Fruit fly (Drosophila melanogaster) whole organism, adult: Measurements from ENCODE around the gene CG16775.

Experiments used
- CG11617 ChIP-seq: fragments of 200-800 bp; sonication (Bioruptor generic); optimal IDR thresholded peaks from 2 replicates; lab custom pipeline; 2017; ENCODE audit warnings: mild to moderate bottlenecking, missing biosample characterization, missing genetic modification reagents, missing genetic modification characterization
- CG12768 ChIP-seq: fragments of 200-800 bp; sonication (Bioruptor generic); optimal IDR thresholded peaks from 2 replicates; lab custom pipeline; 2017; ENCODE audit warnings: missing biosample characterization, missing genetic modification characterization, mild to moderate bottlenecking, moderate library complexity, missing genetic modification reagents
- CG14711 ChIP-seq: fragments of 200-800 bp; sonication (Bioruptor generic); optimal IDR thresholded peaks from 2 replicates; lab custom pipeline; 2018; ENCODE audit warnings: missing biosample characterization, mild to moderate bottlenecking, missing genetic modification characterization, moderate library complexity
- CG1620 ChIP-seq: fragments of 200-800 bp; sonication (Bioruptor generic); optimal IDR thresholded peaks from 2 replicates; lab custom pipeline; 2016; ENCODE audit warnings: missing biosample characterization, missing genetic modification characterization
- CG33017 ChIP-seq: fragments of 200-800 bp; sonication (Bioruptor generic); optimal IDR thresholded peaks from 2 replicates; lab custom pipeline; 2018; ENCODE audit warnings: missing biosample characterization, mild to moderate bottlenecking, missing genetic modification characterization, moderate library complexity
- CG5204 ChIP-seq: fragments of 200-800 bp; sonication (Bioruptor generic); optimal IDR thresholded peaks from 2 replicates; lab custom pipeline; 2016; ENCODE audit warnings: missing biosample characterization, missing genetic modification characterization
- CG7045 ChIP-seq: fragments of 200-800 bp; sonication (Bioruptor generic); optimal IDR thresholded peaks from 2 replicates; lab custom pipeline; 2017; ENCODE audit warnings: missing biosample characterization, mild to moderate bottlenecking, missing genetic modification characterization
- CG7101 ChIP-seq: fragments of 200-800 bp; sonication (Bioruptor generic); optimal IDR thresholded peaks from 2 replicates; lab custom pipeline; 2018; ENCODE audit warnings: missing biosample characterization, mild to moderate bottlenecking, missing genetic modification characterization, moderate library complexity
- Clk ChIP-seq: fragments of 200-800 bp; sonication (Bioruptor generic); optimal IDR thresholded peaks from 2 replicates; lab custom pipeline; 2017; ENCODE audit warnings: missing biosample characterization, missing genetic modification characterization
- Crg-1 ChIP-seq: fragments of 200-800 bp; sonication (Bioruptor generic); optimal IDR thresholded peaks from 2 replicates; lab custom pipeline; 2016; ENCODE audit warnings: missing biosample characterization, missing genetic modification characterization
- Hr96 ChIP-seq: fragments of 200-800 bp; sonication (Bioruptor generic); optimal IDR thresholded peaks from 2 replicates; lab custom pipeline; 2016; ENCODE audit warnings: missing biosample characterization, missing genetic modification characterization
- Mnt ChIP-seq: fragments of 200-800 bp; sonication (Bioruptor generic); optimal IDR thresholded peaks from 2 replicates; lab custom pipeline; 2016; ENCODE audit warnings: missing biosample characterization, mild to moderate bottlenecking, missing genetic modification characterization
- bab1 ChIP-seq: fragments of 200-800 bp; sonication (Bioruptor generic); optimal IDR thresholded peaks from 3 replicates; lab custom pipeline; 2019; ENCODE audit warnings: missing biosample characterization, mild to moderate bottlenecking, missing genetic modification characterization, moderate library complexity
- cic ChIP-seq: fragments of 200-800 bp; sonication (Bioruptor generic); optimal IDR thresholded peaks from 2 replicates; lab custom pipeline; 2017; ENCODE audit warnings: missing biosample characterization, mild to moderate bottlenecking, missing genetic modification characterization, moderate library complexity
- cnc ChIP-seq, 2 experiments: fragments of >200 bp; optimal IDR thresholded peaks; 2 replicates each; lab custom pipeline; 2017
- kay ChIP-seq: fragments of 200-800 bp; sonication (Bioruptor generic); peaks from one replicate; lab custom pipeline; 2016; ENCODE audit warnings: missing biosample characterization, missing genetic modification characterization, borderline replicate concordance
- ovo ChIP-seq: fragments of 200-800 bp; sonication (Bioruptor generic); optimal IDR thresholded peaks from 2 replicates; lab custom pipeline; 2016; ENCODE audit warnings: missing biosample characterization, missing genetic modification characterization
- pad ChIP-seq: fragments of 200-800 bp; sonication (Bioruptor generic); optimal IDR thresholded peaks from 3 replicates; lab custom pipeline; 2017; ENCODE audit warnings: missing biosample characterization, missing genetic modification characterization, mild to moderate bottlenecking, moderate library complexity, missing genetic modification reagents
- tj ChIP-seq: fragments of 200-800 bp; sonication (Bioruptor generic); optimal IDR thresholded peaks from 3 replicates; lab custom pipeline; 2017; ENCODE audit warnings: missing biosample characterization, mild to moderate bottlenecking, missing genetic modification characterization, moderate library complexity
- toe ChIP-seq: fragments of 200-800 bp; sonication (Bioruptor generic); optimal IDR thresholded peaks from 2 replicates; lab custom pipeline; 2016; ENCODE audit warnings: missing biosample characterization, missing genetic modification characterization

CG16775 gene

DNA sequence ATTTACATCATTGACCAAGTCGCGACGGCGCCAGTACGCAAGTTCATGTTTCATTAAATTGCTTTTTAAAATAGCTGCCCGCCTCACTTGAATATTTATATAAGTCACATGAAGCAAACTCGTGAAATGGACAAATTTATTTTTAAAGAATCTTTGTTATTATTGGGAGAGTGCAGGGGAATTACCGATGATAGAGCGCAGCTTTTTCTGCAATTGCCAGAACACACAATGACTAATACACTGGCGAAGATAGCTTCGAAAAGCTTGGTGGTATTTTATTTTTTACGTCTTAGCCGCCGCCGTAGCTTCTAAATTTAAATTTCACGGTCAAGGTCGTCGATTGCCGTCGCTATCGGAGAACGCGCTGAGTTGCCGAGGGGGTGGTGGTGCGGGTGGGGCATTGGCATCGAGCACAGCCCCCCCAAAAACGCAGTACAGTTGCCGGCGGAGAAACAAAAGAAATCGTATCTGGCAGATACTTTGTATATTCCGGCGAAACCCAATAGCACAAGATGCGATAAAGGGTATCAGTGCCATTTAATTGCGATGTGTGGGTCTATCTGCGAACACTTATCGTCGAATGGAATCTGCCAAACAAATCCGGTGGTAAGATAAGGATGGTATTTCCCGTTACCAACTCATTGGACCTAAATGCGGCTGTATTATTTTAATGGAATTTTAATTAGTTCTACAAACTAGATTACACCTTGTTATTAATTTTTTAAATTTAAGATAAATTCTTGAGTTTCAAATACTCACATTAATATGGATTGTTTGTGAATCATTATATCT, 26.7 kb upstream of the CG16775 start:
- TF ChIP-seq kay (GFP tag; lab: Kevin White, UChicago), result peak; percentile 90
- no peak for TF ChIP-seq CG7045 (GFP tag; lab: Kevin White, UChicago)
- no peak for TF ChIP-seq CG33017
- peak; percentile 67 for TF ChIP-seq cic (GFP tag; lab: Kevin White, UChicago)
- TF ChIP-seq bab1 (GFP tag; lab: Kevin White, UChicago), result no peak
- no peak for TF ChIP-seq toe

DNA sequence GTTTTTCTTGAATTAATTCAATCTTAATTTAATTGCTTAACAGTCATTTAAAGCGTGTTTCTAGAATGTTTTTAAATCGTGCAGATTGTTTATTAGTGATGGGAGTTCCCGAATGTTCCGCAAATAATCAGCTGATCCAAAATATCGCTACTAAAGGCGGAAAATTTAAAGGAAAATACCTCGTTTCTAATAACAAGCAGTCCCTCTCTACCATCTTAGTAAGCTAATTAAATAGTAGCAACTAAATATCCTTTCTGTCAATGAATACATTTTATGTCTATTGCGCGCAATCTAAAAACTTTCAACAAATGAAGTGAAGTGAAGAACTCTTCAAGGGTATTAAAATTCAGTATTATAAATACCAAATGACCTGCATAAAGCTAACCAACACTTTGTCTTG, 26.0 kb upstream of the CG16775 start, which contains the start of gene CG5290:
CG5290 (minus strand) TSS at position 118 of the 400 bp plus-strand sequence.
- TF ChIP-seq Crg-1 (GFP tag; lab: Kevin White, UChicago), result peak; percentile 48
- TF ChIP-seq toe, result peak; percentile 33
- TF ChIP-seq CG7101 (tag; lab: Kevin White, UChicago), result peak; percentile 60
- TF ChIP-seq CG7045 (GFP tag; lab: Kevin White, UChicago), result peak; percentile 17
- peak; percentile 50 for TF ChIP-seq CG12768 (GFP tag; lab: Kevin White, UChicago)
- peak; percentile 45 for TF ChIP-seq CG33017
- TF ChIP-seq Clk (GFP tag; lab: Kevin White, UChicago), result no peak
- no peak for TF ChIP-seq Hr96 (GFP tag; lab: Kevin White, UChicago)
- peak; percentile 56 for TF ChIP-seq CG1620 (GFP tag; lab: Kevin White, UChicago)
- TF ChIP-seq CG5204 (GFP tag; lab: Kevin White, UChicago), result no peak
- peak; percentile 44 for TF ChIP-seq pad (GFP tag; lab: Kevin White, UChicago)
- peak; percentile 65 for TF ChIP-seq Mnt (GFP tag; lab: Kevin White, UChicago)
- peak; percentile 72 for TF ChIP-seq bab1 (GFP tag; lab: Kevin White, UChicago)
- TF ChIP-seq cic (GFP tag; lab: Kevin White, UChicago), result no peak
- peak; percentile 41 for TF ChIP-seq tj (GFP tag; lab: Kevin White, UChicago)
- TF ChIP-seq kay (GFP tag; lab: Kevin White, UChicago), result peak; percentile 93
- peak; percentile 68 for TF ChIP-seq CG11617 (GFP tag; lab: Kevin White, UChicago)
- no peak for TF ChIP-seq cnc (optimal IDR thresholded peaks at IDR 0.05; lab: Kevin White, UChicago)
- peak; percentile 47 for TF ChIP-seq CG14711 (tag; lab: Kevin White, UChicago)
- no peak for TF ChIP-seq ovo (GFP tag; lab: Kevin White, UChicago)

dm6 chr3L:17907609-17908160, 21.2 kb upstream of the CG16775 start, which contains the start of the genes Prestin and Wdr92:
TSS of gene Prestin (minus strand) at chr3L:17907812.
TSS of gene Wdr92 (plus strand) at chr3L:17908143.
- TF ChIP-seq kay (GFP tag; lab: Kevin White, UChicago), result peak; percentile 69
- TF ChIP-seq tj (GFP tag; lab: Kevin White, UChicago), result peak; percentile 86
- peak; percentile 40 for TF ChIP-seq CG11617 (GFP tag; lab: Kevin White, UChicago)
- TF ChIP-seq Crg-1 (GFP tag; lab: Kevin White, UChicago), result peak; percentile 42
- TF ChIP-seq CG12768 (GFP tag; lab: Kevin White, UChicago), result peak; percentile 16
- no peak for TF ChIP-seq CG7045 (GFP tag; lab: Kevin White, UChicago)
- no peak for TF ChIP-seq Clk (GFP tag; lab: Kevin White, UChicago)
- TF ChIP-seq pad (GFP tag; lab: Kevin White, UChicago), result no peak
- TF ChIP-seq CG33017, result peak; percentile 16
- peak; percentile 67 for TF ChIP-seq Mnt (GFP tag; lab: Kevin White, UChicago)
- peak; percentile 8 for TF ChIP-seq toe
- no peak for TF ChIP-seq bab1 (GFP tag; lab: Kevin White, UChicago)
- TF ChIP-seq cic (GFP tag; lab: Kevin White, UChicago), result peak; percentile 68
- no peak for TF ChIP-seq ovo (GFP tag; lab: Kevin White, UChicago)
- no peak for TF ChIP-seq cnc (optimal IDR thresholded peaks at IDR 0.05; lab: Kevin White, UChicago)
- TF ChIP-seq CG1620 (GFP tag; lab: Kevin White, UChicago), result no peak
- TF ChIP-seq CG14711 (tag; lab: Kevin White, UChicago), result peak; percentile 42
- TF ChIP-seq CG5204 (GFP tag; lab: Kevin White, UChicago), result no peak
- no peak for TF ChIP-seq Hr96 (GFP tag; lab: Kevin White, UChicago)
- TF ChIP-seq CG7101 (tag; lab: Kevin White, UChicago), result peak; percentile 27

DNA sequence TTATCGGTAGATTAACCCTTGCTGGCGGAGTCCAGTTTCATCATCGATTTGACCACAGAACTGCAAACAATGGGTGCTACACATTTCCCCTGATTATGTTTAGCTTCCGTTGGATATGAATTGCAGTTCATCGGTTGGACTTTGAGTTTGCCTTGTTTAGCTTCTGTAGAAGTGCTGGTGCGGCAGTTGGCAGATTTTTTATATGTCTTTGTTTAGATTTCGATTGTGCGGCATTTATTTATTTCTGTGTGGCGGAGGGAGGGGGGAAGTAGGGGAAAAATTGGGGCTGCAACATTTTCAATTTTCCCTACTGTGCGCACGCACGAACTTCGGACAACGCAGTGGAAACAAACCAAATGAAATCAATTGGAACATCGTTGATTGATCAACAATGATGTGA, 19.3 kb upstream of the CG16775 start:
- no peak for TF ChIP-seq CG12768 (GFP tag; lab: Kevin White, UChicago)
- peak; percentile 13 for TF ChIP-seq pad (GFP tag; lab: Kevin White, UChicago)
- no peak for TF ChIP-seq CG14711 (tag; lab: Kevin White, UChicago)
- peak; percentile 95 for TF ChIP-seq tj (GFP tag; lab: Kevin White, UChicago)

dm6 chr3L:17904593-17904992, 18.1 kb upstream of the CG16775 start:
- peak; percentile 27 for TF ChIP-seq Crg-1 (GFP tag; lab: Kevin White, UChicago)
- no peak for TF ChIP-seq pad (GFP tag; lab: Kevin White, UChicago)
- TF ChIP-seq CG7101 (tag; lab: Kevin White, UChicago), result no peak
